Worm (Caenorhabditis elegans) whole organism, midembryonic: Measurements from ENCODE around the gene lars-1.
A peak's percentile ranks its signal among the peaks of the same experiment; 100 is the strongest.

Source experiments
- T22C8.4 ChIP-seq: fragments of 200-800 bp; sonication (Bioruptor generic); IDR thresholded peaks from 2 replicates; pipeline ENCODE4 v1.3.6; 2022; ENCODE audit warnings: missing genetic modification characterization, missing compliant biosample characterization
- cog-1 ChIP-seq: sonication (generic microtip); optimal IDR thresholded peaks from 2 replicates; lab custom pipeline; 2016; ENCODE audit warnings: missing genetic modification characterization, missing compliant biosample characterization
- flt-1 ChIP-seq: fragments of 200-800 bp; sonication (Bioruptor generic); IDR thresholded peaks from 2 replicates; pipeline ENCODE4 v1.3.6; 2022; ENCODE audit warnings: missing genetic modification characterization, missing compliant biosample characterization
- klf-2 ChIP-seq: fragments of 200-800 bp; sonication (Bioruptor generic); conservative IDR thresholded peaks from 2 replicates; pipeline ENCODE4 v1.3.6; 2022; ENCODE audit warnings: missing genetic modification reagents, missing genetic modification characterization, missing compliant biosample characterization
- med-1 ChIP-seq: sonication (generic microtip); optimal IDR thresholded peaks from 2 replicates; lab custom pipeline; 2017; ENCODE audit warnings: missing genetic modification characterization, mild to moderate bottlenecking, missing compliant biosample characterization, antibody characterized with exemption, missing genetic modification reagents; ENCODE audit not compliant: insufficient read depth
- ref-1 ChIP-seq: fragments of 200-800 bp; sonication (Bioruptor generic); conservative IDR thresholded peaks from 2 replicates; pipeline ENCODE4 v1.3.6; 2022; ENCODE audit warnings: missing genetic modification reagents, missing genetic modification characterization, missing compliant biosample characterization
- tab-1 ChIP-seq: fragments of 200-800 bp; sonication (Bioruptor generic); IDR thresholded peaks from 2 replicates; pipeline ENCODE4 v1.3.6; 2022; ENCODE audit warnings: missing genetic modification characterization, missing compliant biosample characterization
- ztf-23 ChIP-seq: fragments of 200-800 bp; sonication (Bioruptor generic); IDR thresholded peaks from 2 replicates; pipeline ENCODE4 v1.3.6; 2022; ENCODE audit warnings: missing genetic modification reagents, missing genetic modification characterization, missing compliant biosample characterization
- ztf-29 ChIP-seq: fragments of 200-800 bp; sonication (Bioruptor generic); IDR thresholded peaks from 2 replicates; pipeline ENCODE4 v1.3.6; 2022; ENCODE audit warnings: missing genetic modification reagents, missing genetic modification characterization, missing compliant biosample characterization

lars-1 gene

ce11 chrIII:4223668-4224127 is 37.1 kb upstream of the lars-1 start:
- TF ChIP-seq ztf-29: peak; percentile 39; the same call in 1 of the 2 replicates
- no peak for TF ChIP-seq ref-1
- no peak for TF ChIP-seq tab-1
- no peak for TF ChIP-seq klf-2 (GFP tag; lab: Robert Waterston, UW)
- TF ChIP-seq cog-1: peak; percentile 56
- TF ChIP-seq flt-1 (GFP tag; lab: Robert Waterston, UW): no peak

- TF ChIP-seq flt-1 (GFP tag; lab: Robert Waterston, UW) (no peak), tab-1 (no peak)
Observed at ce11 chrIII:4221527-4221926, 34.9 kb upstream of the lars-1 start.

ce11 chrIII:4220864-4221263 is 34.3 kb upstream of the lars-1 start:
- TF ChIP-seq med-1 (GFP tag; lab: Kevin White, UChicago) (no peak), ref-1 (no peak)

DNA sequence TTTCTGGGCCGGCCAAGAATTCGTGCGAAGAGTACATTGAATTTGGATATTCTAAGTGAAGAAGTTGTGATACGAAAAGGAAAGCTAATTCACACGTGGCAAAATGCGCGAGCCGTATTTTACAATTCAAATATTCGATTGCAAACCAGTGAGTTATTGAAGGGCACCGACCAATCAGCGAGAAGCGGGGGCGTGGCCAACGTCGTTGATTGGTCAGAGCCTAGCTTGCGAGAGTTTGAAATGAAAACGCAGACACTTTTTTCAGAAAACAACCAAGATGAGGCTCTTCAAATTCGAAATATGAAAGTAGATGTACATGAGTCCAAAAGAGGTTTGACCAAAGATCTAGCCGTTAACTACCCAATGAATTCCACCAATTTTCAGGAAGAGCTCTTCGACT is 24.1 kb upstream of the lars-1 start:
- no peak for TF ChIP-seq cog-1
- no peak for TF ChIP-seq ztf-23
- TF ChIP-seq med-1 (GFP tag; lab: Kevin White, UChicago): no peak
- no peak for TF ChIP-seq flt-1 (GFP tag; lab: Robert Waterston, UW)
- no peak for TF ChIP-seq tab-1
- no peak for TF ChIP-seq klf-2 (GFP tag; lab: Robert Waterston, UW)
- TF ChIP-seq T22C8.4 (GFP tag; lab: Robert Waterston, UW): no peak
- no peak for TF ChIP-seq ref-1
- no peak for TF ChIP-seq ztf-29

- TF ChIP-seq med-1 (GFP tag; lab: Kevin White, UChicago): no peak
- no peak for TF ChIP-seq ref-1
- TF ChIP-seq T22C8.4 (GFP tag; lab: Robert Waterston, UW): no peak
- no peak for TF ChIP-seq flt-1 (GFP tag; lab: Robert Waterston, UW)
- no peak for TF ChIP-seq ztf-29
- TF ChIP-seq ztf-23: no peak
- TF ChIP-seq tab-1: no peak
- TF ChIP-seq cog-1: no peak
- no peak for TF ChIP-seq klf-2 (GFP tag; lab: Robert Waterston, UW)
Observed at ce11 chrIII:4209188-4209587, 22.6 kb upstream of the lars-1 start, which contains the start of gene phlp-2. phlp-2 (plus strand) TSS chrIII:4209488.

- TF ChIP-seq ztf-23 (no peak), ref-1 (no peak), klf-2 (GFP tag; lab: Robert Waterston, UW) (no peak), tab-1 (no peak), ztf-29 (no peak), med-1 (GFP tag; lab: Kevin White, UChicago) (no peak), cog-1 (no peak), T22C8.4 (GFP tag; lab: Robert Waterston, UW) (no peak), flt-1 (GFP tag; lab: Robert Waterston, UW) (no peak)
Observed at ce11 chrIII:4208210-4208609, 21.6 kb upstream of the lars-1 start.

ce11 chrIII:4205751-4206327 is 19.2 kb upstream of the lars-1 start, which contains the start of gene R74.8:
R74.8 (plus strand) TSS chrIII:4206277.
- TF ChIP-seq cog-1 (no peak), flt-1 (GFP tag; lab: Robert Waterston, UW) (no peak), med-1 (GFP tag; lab: Kevin White, UChicago) (no peak), T22C8.4 (GFP tag; lab: Robert Waterston, UW) (no peak), ztf-29 (no peak), tab-1 (no peak), klf-2 (GFP tag; lab: Robert Waterston, UW) (no peak), ref-1 (no peak)

ce11 chrIII:4204964-4205363 is 18.4 kb upstream of the lars-1 start:
- TF ChIP-seq T22C8.4 (GFP tag; lab: Robert Waterston, UW): no peak

DNA sequence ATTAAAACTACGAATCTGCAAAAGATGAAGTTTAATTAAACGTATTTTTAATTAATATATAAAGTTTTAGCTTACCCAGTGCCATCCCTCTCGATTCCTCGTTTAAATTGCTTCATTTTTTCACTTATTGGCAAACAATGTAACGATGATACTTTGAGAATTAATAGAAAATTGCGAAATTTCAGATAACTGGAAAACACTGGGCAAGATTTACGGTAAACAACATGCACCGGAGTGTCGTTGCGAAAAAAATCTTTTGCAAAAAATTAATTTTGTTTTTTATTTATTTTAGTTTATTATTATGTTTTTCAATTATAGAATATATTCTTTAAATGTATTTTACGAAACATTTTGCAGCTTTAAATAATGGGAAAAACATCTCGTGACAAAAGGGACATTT is 17.5 kb upstream of the lars-1 start, which contains the start of the genes pelo-1 and R74.7:
pelo-1 (minus strand) TSS at position 151 of the 400 bp plus-strand sequence.
R74.7 (plus strand) TSS at position 358 of the 400 bp plus-strand sequence.
- TF ChIP-seq ref-1: no peak
- no peak for TF ChIP-seq flt-1 (GFP tag; lab: Robert Waterston, UW)
- no peak for TF ChIP-seq T22C8.4 (GFP tag; lab: Robert Waterston, UW)
- no peak for TF ChIP-seq med-1 (GFP tag; lab: Kevin White, UChicago)
- no peak for TF ChIP-seq ztf-29
- TF ChIP-seq klf-2 (GFP tag; lab: Robert Waterston, UW): no peak
- TF ChIP-seq ztf-23: no peak
- no peak for TF ChIP-seq cog-1
- no peak for TF ChIP-seq tab-1

DNA sequence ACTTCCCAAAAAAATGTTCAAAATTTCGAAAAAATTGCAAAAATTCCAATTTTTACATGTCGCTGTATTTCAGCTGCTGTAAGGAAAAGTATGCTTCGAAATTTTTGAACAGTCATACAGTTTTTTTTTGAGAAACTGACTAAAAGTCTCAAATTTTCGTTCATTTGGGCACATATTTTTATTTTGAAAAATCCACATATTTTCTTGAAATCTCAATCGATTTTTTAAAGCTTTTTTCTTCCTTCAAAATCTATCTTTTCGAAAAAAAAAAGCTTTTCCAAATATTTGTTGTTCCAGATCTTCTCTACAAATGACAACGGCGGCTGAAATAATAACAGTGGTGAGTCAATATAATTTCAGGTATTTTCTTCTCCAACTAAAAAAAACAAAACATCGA is 10.4 kb upstream of the lars-1 start, which contains the start of gene asd-1:
asd-1 (plus strand) TSS at position 298 of the 397 bp plus-strand sequence.
- TF ChIP-seq klf-2 (GFP tag; lab: Robert Waterston, UW) (no peak), ref-1 (no peak), flt-1 (GFP tag; lab: Robert Waterston, UW) (no peak), cog-1 (no peak), med-1 (GFP tag; lab: Kevin White, UChicago) (no peak), ztf-29 (no peak)

DNA sequence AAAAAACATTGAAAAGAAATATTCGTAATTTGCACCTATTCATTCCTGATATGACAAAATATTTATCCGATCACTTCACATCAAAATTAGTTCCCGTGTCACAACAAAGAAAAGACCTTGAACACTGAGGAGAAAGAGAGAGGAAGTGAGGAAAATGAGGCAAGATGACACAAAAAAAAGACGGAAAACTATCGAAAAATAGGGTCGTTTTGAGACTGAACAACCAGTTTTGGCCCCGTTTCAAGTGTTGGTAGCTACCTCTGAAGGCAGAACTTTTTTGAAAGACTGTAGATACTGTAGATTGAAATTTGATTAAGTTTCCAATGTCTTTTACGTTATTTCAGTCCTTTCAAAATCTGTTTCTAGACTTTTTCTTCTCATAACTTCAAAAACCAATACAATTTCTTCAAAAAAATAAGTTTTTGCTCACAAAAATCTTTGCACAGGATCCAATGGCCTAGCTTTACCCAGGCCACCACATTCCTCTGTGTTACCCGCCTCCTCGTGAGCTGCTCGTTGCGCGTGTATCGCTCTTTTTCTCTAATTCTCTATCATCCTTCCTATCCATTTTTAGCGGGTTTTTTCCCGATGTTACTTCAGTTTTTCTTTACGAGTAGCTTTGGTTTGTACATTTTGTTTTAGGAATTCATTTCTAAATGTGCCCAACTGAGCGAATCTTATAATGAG is 9.8 kb upstream of the lars-1 start:
- TF ChIP-seq flt-1 (GFP tag; lab: Robert Waterston, UW): no peak
- TF ChIP-seq cog-1: peak; percentile 47
- TF ChIP-seq klf-2 (GFP tag; lab: Robert Waterston, UW): no peak
- peak; percentile 75 for TF ChIP-seq ztf-23
